Fruit fly (Drosophila melanogaster): ENCODE results near the gene CG4553.

Gene CG4553

DNA sequence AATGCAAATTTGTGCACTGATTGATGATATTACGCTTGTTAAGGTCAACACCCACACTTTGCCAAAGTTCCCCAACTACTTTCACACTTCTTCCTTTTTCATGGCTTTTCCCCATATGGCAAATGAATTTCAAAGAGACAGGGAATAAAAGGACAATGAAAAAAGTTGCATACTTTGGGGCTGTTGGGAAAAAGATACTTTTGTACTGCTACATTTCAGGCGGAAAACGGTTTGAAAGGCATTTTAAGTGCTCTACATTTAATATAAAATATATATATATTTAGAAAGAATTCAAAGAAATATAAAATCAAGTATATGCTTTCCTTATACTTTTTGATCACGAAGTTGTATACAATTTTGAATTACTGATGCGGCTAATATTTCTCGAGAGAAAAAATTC lies 36.0 kb upstream of the CG4553 start:
- TF ChIP-seq CG5953 (GFP tag; IDR thresholded peaks at IDR 0.05): no peak
- peak; percentile 93 for TF ChIP-seq CG6654 (GFP tag; optimal IDR thresholded peaks at IDR 0.05)

- TF ChIP-seq cwo (GFP tag; optimal IDR thresholded peaks at IDR 0.05) (no peak), exex (tag; optimal IDR thresholded peaks at IDR 0.05) (peak; percentile 57), gsb-n (tag; optimal IDR thresholded peaks at IDR 0.05) (no peak)
These were observed 29.3 kb upstream of the CG4553 start, which contains the start of gene CG5111 for dm6 chr3R:25505975-25506374. Gene CG5111, plus strand, starts transcription at chr3R:25506275.

dm6 chr3R:25504891-25505290 lies 28.2 kb upstream of the CG4553 start, which contains the start of gene CG5107:
Gene CG5107, plus strand, starts transcription at chr3R:25505191.
- no peak for TF ChIP-seq CG2712 (tag; optimal IDR thresholded peaks at IDR 0.05)
- TF ChIP-seq exex (tag; optimal IDR thresholded peaks at IDR 0.05): peak; percentile 41

- TF ChIP-seq CG16815 (GFP tag; optimal IDR thresholded peaks at IDR 0.05): no peak
- TF ChIP-seq Sry-δ (GFP tag; optimal IDR thresholded peaks at IDR 0.05): no peak
- no peak for TF ChIP-seq CG7372 (GFP tag; IDR thresholded peaks at IDR 0.05)
- no peak for TF ChIP-seq ro (GFP tag; IDR thresholded peaks at IDR 0.05)
- 0 out of 2 replicates have a peak, but pooled peaks have one; percentile 40 for TF ChIP-seq hbn (GFP tag; IDR thresholded peaks at IDR 0.05; ENCODE audit: partially characterized antibody)
- no peak for TF ChIP-seq CG33213 (GFP tag; optimal IDR thresholded peaks at IDR 0.05)
- TF ChIP-seq Fer1 (GFP tag; optimal IDR thresholded peaks at IDR 0.05): no peak
- no peak for TF ChIP-seq CG3847 (GFP tag; IDR thresholded peaks at IDR 0.05)
- TF ChIP-seq gsb-n (tag; optimal IDR thresholded peaks at IDR 0.05): no peak
- TF ChIP-seq CG10209 (GFP tag; optimal IDR thresholded peaks at IDR 0.05): no peak
- TF ChIP-seq CG2129 (GFP tag; IDR thresholded peaks at IDR 0.05; ENCODE audit: partially characterized antibody): peak; percentile 25; the same call in 1 of the 2 replicates
- 0 out of 3 replicates have a peak, but pooled peaks have one; percentile 20 for TF ChIP-seq CG6791 (GFP tag; IDR thresholded peaks at IDR 0.05; ENCODE audit: partially characterized antibody)
- TF ChIP-seq CG5180 (GFP tag; optimal IDR thresholded peaks at IDR 0.05): no peak
- TF ChIP-seq HHEX (GFP tag; optimal IDR thresholded peaks at IDR 0.05): no peak
- peak; percentile 55; the same call in 2 of the 3 replicates for TF ChIP-seq HLH4C (GFP tag; IDR thresholded peaks at IDR 0.05; ENCODE audit: partially characterized antibody)
- TF ChIP-seq bowl (GFP tag; IDR thresholded peaks at IDR 0.05): no peak
- TF ChIP-seq Dek (tag; optimal IDR thresholded peaks at IDR 0.05): no peak
- TF ChIP-seq CG13624 (GFP tag; optimal IDR thresholded peaks at IDR 0.05): no peak
- no peak for TF ChIP-seq CG10321 (GFP tag; IDR thresholded peaks at IDR 0.05)
- 0 out of 2 replicates have a peak, but pooled peaks have one; percentile 9 for TF ChIP-seq Bgb (GFP tag; IDR thresholded peaks at IDR 0.05; ENCODE audit: partially characterized antibody)
- TF ChIP-seq aop (GFP tag; IDR thresholded peaks at IDR 0.05): no peak
- TF ChIP-seq corto (GFP tag; optimal IDR thresholded peaks at IDR 0.05): no peak
- TF ChIP-seq D (optimal IDR thresholded peaks at IDR 0.05): no peak
- no peak for TF ChIP-seq D (GFP tag; optimal IDR thresholded peaks at IDR 0.05)
- no peak for TF ChIP-seq mam (GFP tag; optimal IDR thresholded peaks at IDR 0.05)
- peak; percentile 77 for TF ChIP-seq Dll (GFP tag; IDR thresholded peaks at IDR 0.05; ENCODE audit: partially characterized antibody)
- no peak for TF ChIP-seq Dp (GFP tag; optimal IDR thresholded peaks at IDR 0.05)
- TF ChIP-seq CG17568 (GFP tag; optimal IDR thresholded peaks at IDR 0.05): no peak
- TF ChIP-seq stwl (tag; optimal IDR thresholded peaks at IDR 0.05): peak; percentile 58
- no peak for TF ChIP-seq CG11456 (GFP tag; IDR thresholded peaks at IDR 0.05)
- no peak for TF ChIP-seq gem (tag; optimal IDR thresholded peaks at IDR 0.05)
- TF ChIP-seq Vsx1 (GFP tag; optimal IDR thresholded peaks at IDR 0.05): no peak
- TF ChIP-seq inv (GFP tag; IDR thresholded peaks at IDR 0.05; ENCODE audit: partially characterized antibody): no peak
- TF ChIP-seq Dref (GFP tag; IDR thresholded peaks at IDR 0.05): peak; percentile 47
- peak; percentile 63; the same call in 2 of the 3 replicates for TF ChIP-seq Doc3 (GFP tag; IDR thresholded peaks at IDR 0.05; ENCODE audit: partially characterized antibody)
- TF ChIP-seq chif (GFP tag; optimal IDR thresholded peaks at IDR 0.05): no peak
- no peak for TF ChIP-seq row (GFP tag; IDR thresholded peaks at IDR 0.05)
- TF ChIP-seq disco-r (GFP tag; optimal IDR thresholded peaks at IDR 0.05): no peak
- no peak for TF ChIP-seq fd102C (GFP tag; optimal IDR thresholded peaks at IDR 0.05)
These were observed 19.0 kb upstream of the CG4553 start for dm6 chr3R:25495753-25496152.

Measured in whole organism, embryonic.